Fruit fly (Drosophila melanogaster): ENCODE results near the gene CG17560.

Gene CG17560

DNA sequence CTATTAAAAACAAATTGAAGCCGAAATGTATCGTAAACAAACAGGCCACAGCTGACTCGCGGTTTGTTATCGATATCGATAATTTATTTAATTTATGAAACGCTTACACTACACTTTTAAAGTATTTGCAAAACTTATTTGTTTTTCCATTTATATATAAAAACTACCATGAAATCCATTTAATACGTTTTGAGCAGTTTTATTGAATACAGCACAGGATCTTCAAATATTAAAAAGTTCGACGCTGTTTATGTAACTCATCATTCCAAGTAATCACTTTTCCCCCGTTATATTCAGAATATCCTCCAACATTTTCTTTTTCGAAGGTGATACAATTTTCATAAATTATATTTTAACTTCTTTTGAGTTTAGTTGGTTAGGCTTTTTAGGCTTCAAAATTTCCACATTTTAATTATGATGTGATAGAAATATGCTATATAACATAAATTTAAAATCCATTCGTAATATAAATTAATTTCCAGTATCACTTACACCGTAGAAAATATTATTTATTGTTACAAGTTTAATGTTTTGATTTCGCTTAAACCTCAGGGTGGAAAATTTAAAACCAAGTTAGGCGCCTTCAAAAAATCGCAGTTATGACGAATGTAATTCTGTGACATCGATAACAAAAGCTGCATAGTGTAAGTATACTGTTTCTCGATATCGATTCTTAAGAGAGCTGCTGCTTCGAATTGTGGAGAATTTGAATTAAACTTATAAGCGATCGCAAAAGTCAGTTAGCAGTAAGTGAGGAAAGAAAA is 29.4 kb downstream of the CG17560 start, which contains the start of the genes CG10324 and CCT3 (continued):
- TF ChIP-seq pzg (GFP tag; optimal IDR thresholded peaks at IDR 0.05) (peak; percentile 37), CG2889 (GFP tag; IDR thresholded peaks at IDR 0.05) (no peak), CG12744 (GFP tag; optimal IDR thresholded peaks at IDR 0.05) (no peak), org-1 (GFP tag; optimal IDR thresholded peaks at IDR 0.05) (no peak), Myb (GFP tag; optimal IDR thresholded peaks at IDR 0.05) (no peak), ATbp (GFP tag; optimal IDR thresholded peaks at IDR 0.05) (no peak), CG18599 (GFP tag; optimal IDR thresholded peaks at IDR 0.05) (no peak), CG14050 (GFP tag; IDR thresholded peaks at IDR 0.05) (peak; percentile 56; the same call in 2 of the 3 replicates), scrt (GFP tag; optimal IDR thresholded peaks at IDR 0.05) (no peak), pnt (GFP tag; optimal IDR thresholded peaks at IDR 0.05) (peak; percentile 45), Lim3 (GFP tag; IDR thresholded peaks at IDR 0.05) (no peak), Rx (GFP tag; IDR thresholded peaks at IDR 0.05) (no peak; the same call in 1 of the 2 replicates), Ets65A (GFP tag) (peak; percentile 87), CoRest (tag; optimal IDR thresholded peaks at IDR 0.05) (peak; percentile 87), nau (GFP tag; optimal IDR thresholded peaks at IDR 0.05) (no peak), B-H1 (GFP tag; IDR thresholded peaks at IDR 0.05) (0 out of 3 replicates have a peak, but pooled peaks have one; percentile 25), CG42726 (GFP tag; IDR thresholded peaks at IDR 0.05; ENCODE audit: partially characterized antibody) (no peak; the same call in 1 of the 2 replicates), Scr (GFP tag; IDR thresholded peaks at IDR 0.05; ENCODE audit: partially characterized antibody) (peak; percentile 71), seq (GFP tag; IDR thresholded peaks at IDR 0.05) (peak; percentile 40; the same call in 1 of the 2 replicates), pan (optimal IDR thresholded peaks at IDR 0.05) (no peak), pan (GFP tag; optimal IDR thresholded peaks at IDR 0.05 in 1 of 2, IDR thresholded peaks at IDR 0.05 in 1 of 2) (peak in 1 of 2 experiments; percentile 72), CG34224 (GFP tag; IDR thresholded peaks at IDR 0.05; ENCODE audit: partially characterized antibody) (no peak; the same call in 2 of the 3 replicates), nom (GFP tag; optimal IDR thresholded peaks at IDR 0.05) (peak; percentile 27), bigmax (GFP tag; optimal IDR thresholded peaks at IDR 0.05) (no peak), CG15479 (GFP tag; optimal IDR thresholded peaks at IDR 0.05) (no peak), CG8290 (GFP tag; optimal IDR thresholded peaks at IDR 0.05) (no peak), CG8290 (tag; optimal IDR thresholded peaks at IDR 0.05) (no peak), Dll (GFP tag; IDR thresholded peaks at IDR 0.05; ENCODE audit: partially characterized antibody) (peak; percentile 71), CkIIα-i1 (GFP tag; IDR thresholded peaks at IDR 0.05) (no peak), CG12219 (GFP tag; optimal IDR thresholded peaks at IDR 0.05) (peak; percentile 22), bab2 (GFP tag; optimal IDR thresholded peaks at IDR 0.05) (peak; percentile 56), inv (GFP tag; IDR thresholded peaks at IDR 0.05; ENCODE audit: partially characterized antibody) (peak; percentile 56), CG10462 (GFP tag; optimal IDR thresholded peaks at IDR 0.05) (peak; percentile 11), H2.0 (GFP tag; IDR thresholded peaks at IDR 0.05) (peak; percentile 59), z (GFP tag; IDR thresholded peaks at IDR 0.05) (no peak), CG15269 (tag; optimal IDR thresholded peaks at IDR 0.05) (peak; percentile 79), pum (GFP tag; optimal IDR thresholded peaks at IDR 0.05) (peak; percentile 36), eyg (GFP tag; optimal IDR thresholded peaks at IDR 0.05) (no peak), CG13424 (tag; optimal IDR thresholded peaks at IDR 0.05) (peak; percentile 81), tna (GFP tag; IDR thresholded peaks at IDR 0.05; ENCODE audit: partially characterized antibody) (peak; percentile 56), CG14860 (GFP tag; IDR thresholded peaks at IDR 0.05; ENCODE audit: partially characterized antibody) (peak; percentile 68), CG11723 (GFP tag; optimal IDR thresholded peaks at IDR 0.05) (no peak), stwl (tag; optimal IDR thresholded peaks at IDR 0.05) (peak; percentile 34), CG11695 (GFP tag; IDR thresholded peaks at IDR 0.05) (peak; percentile 59; the same call in 2 of the 3 replicates), CG10431 (GFP tag; optimal IDR thresholded peaks at IDR 0.05) (no peak), D19B (GFP tag; optimal IDR thresholded peaks at IDR 0.05) (peak; percentile 57), bowl (GFP tag; IDR thresholded peaks at IDR 0.05) (no peak), sisA (GFP tag; IDR thresholded peaks at IDR 0.05) (peak; percentile 49), sqz (GFP tag; optimal IDR thresholded peaks at IDR 0.05) (no peak)
